Worm (Caenorhabditis elegans): ENCODE measurements around the gene R05G6.1.

DNA sequence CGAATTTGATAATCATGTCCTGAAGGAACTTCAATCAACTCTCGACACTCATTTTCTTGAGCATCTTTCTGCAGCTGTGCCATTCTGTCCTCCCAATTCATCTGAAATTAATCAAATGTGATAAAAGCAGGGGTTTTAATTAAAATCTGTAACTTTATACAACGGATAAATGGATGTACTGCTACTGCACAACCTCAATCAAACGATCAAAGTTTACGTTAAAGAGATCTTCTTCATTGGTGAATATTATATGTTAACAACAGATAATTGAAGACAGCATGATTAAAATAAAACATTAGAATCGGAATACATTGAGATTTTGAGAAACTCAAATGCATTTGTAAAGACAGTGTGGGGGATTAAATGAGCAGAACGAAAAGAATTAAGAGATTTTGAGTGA lies 45.8 kb downstream of the R05G6.1 start, which contains the start of gene F32E10.5:
- TF ChIP-seq bed-2 (GFP tag; IDR thresholded peaks at IDR 0.05) (no peak), ama-1 (optimal IDR thresholded peaks at IDR 0.05) (no peak), ama-1 (GFP tag; optimal IDR thresholded peaks at IDR 0.05) (no peak), madf-6 (GFP tag; IDR thresholded peaks at IDR 0.05) (no peak), lsy-27 (tag; optimal IDR thresholded peaks at IDR 0.05; ENCODE audit: borderline replicate concordance, insufficient read depth) (no peak), efl-1 (GFP tag; optimal IDR thresholded peaks at IDR 0.05) (no peak), nhr-179 (tag; optimal IDR thresholded peaks at IDR 0.05) (no peak), nfya-1 (tag; optimal IDR thresholded peaks at IDR 0.05; ENCODE audit: borderline replicate concordance, insufficient read depth) (no peak), tlf-1 (GFP tag; optimal IDR thresholded peaks at IDR 0.05) (no peak), hmg-1.2 (GFP tag; IDR thresholded peaks at IDR 0.05) (no peak)
